Worm (Caenorhabditis elegans) whole organism, L2 larva: ENCODE data around the gene C30G12.2.

Experiments
- F13H6.1 ChIP-seq: sonication (generic microtip); optimal IDR thresholded peaks from 2 replicates; lab custom pipeline; 2016; ENCODE audit warnings: missing genetic modification characterization, missing compliant biosample characterization
- Y55F3AM.14 ChIP-seq: fragments of 200-800 bp; sonication (Bioruptor generic); optimal IDR thresholded peaks from 2 replicates; lab custom pipeline; 2018; ENCODE audit warnings: mild to moderate bottlenecking, missing genetic modification characterization, missing compliant biosample characterization
- aly-2 ChIP-seq: fragments of 150-350 bp; optimal IDR thresholded peaks from 2 replicates; lab custom pipeline; 2014; ENCODE audit warnings: missing biosample characterization, missing genetic modification characterization
- ama-1 ChIP-seq: fragments of 150-350 bp; optimal IDR thresholded peaks from 2 replicates; lab custom pipeline; 2018; ENCODE audit warnings: inconsistent platforms
- blmp-1 ChIP-seq: sonication (generic microtip); optimal IDR thresholded peaks from 2 replicates; lab custom pipeline; 2017; ENCODE audit warnings: missing genetic modification characterization, mild to moderate bottlenecking, missing compliant biosample characterization, antibody characterized with exemption, moderate library complexity; ENCODE audit not compliant: insufficient read depth
- ceh-16 ChIP-seq: fragments of 150-350 bp; optimal IDR thresholded peaks from 2 replicates; lab custom pipeline; 2014; ENCODE audit warnings: missing biosample characterization, missing genetic modification characterization
- ceh-82 ChIP-seq: fragments of 150-350 bp; optimal IDR thresholded peaks from 2 replicates; lab custom pipeline; 2014; ENCODE audit warnings: missing biosample characterization, missing genetic modification characterization
- crh-2 ChIP-seq: sonication (generic microtip); optimal IDR thresholded peaks from 2 replicates; lab custom pipeline; 2017; ENCODE audit warnings: missing biosample characterization, missing genetic modification characterization
- dmd-4 ChIP-seq: sonication (generic microtip); optimal IDR thresholded peaks from 2 replicates; lab custom pipeline; 2017; ENCODE audit warnings: missing biosample characterization, missing genetic modification characterization
- egl-27 ChIP-seq: sonication (generic microtip); optimal IDR thresholded peaks from 3 replicates; lab custom pipeline; 2017; ENCODE audit warnings: missing biosample characterization, missing genetic modification reagents, missing genetic modification characterization
- elt-1 ChIP-seq: fragments of 150-350 bp; optimal IDR thresholded peaks from 2 replicates; lab custom pipeline; 2014; ENCODE audit warnings: missing biosample characterization, missing genetic modification characterization
- elt-3 ChIP-seq: sonication (generic microtip); optimal IDR thresholded peaks from 2 replicates; lab custom pipeline; 2017; ENCODE audit warnings: missing biosample characterization, missing genetic modification characterization
- fos-1 ChIP-seq: fragments of 150-350 bp; optimal IDR thresholded peaks from 2 replicates; lab custom pipeline; 2014; ENCODE audit warnings: missing biosample characterization, missing genetic modification characterization
- gmeb-1 ChIP-seq: fragments of 150-350 bp; optimal IDR thresholded peaks from 2 replicates; lab custom pipeline; 2014; ENCODE audit warnings: missing biosample characterization, missing genetic modification characterization
- lin-11 ChIP-seq: fragments of 150-350 bp; sonication (generic microtip); optimal IDR thresholded peaks from 2 replicates; lab custom pipeline; 2014; ENCODE audit warnings: missing biosample characterization, missing genetic modification characterization, inconsistent platforms, mixed read lengths
- lin-13 ChIP-seq: fragments of 150-350 bp; optimal IDR thresholded peaks from 2 replicates; lab custom pipeline; 2014; ENCODE audit warnings: missing biosample characterization, missing genetic modification reagents, missing genetic modification characterization
- lin-39 ChIP-seq: fragments of 150-350 bp; optimal IDR thresholded peaks from 2 replicates; lab custom pipeline; 2014; ENCODE audit warnings: missing biosample characterization, missing genetic modification reagents, missing genetic modification characterization
- lsy-2 ChIP-seq, 2 experiments: fragments of 150-350 bp in 1 of 2; sonication (generic microtip) in 1 of 2; optimal IDR thresholded peaks; 2 replicates each; lab custom pipeline; 2014 to 2017; ENCODE audit warnings: missing biosample characterization in 2 of 2, missing genetic modification characterization in 2 of 2
- mab-5 ChIP-seq: fragments of 150-350 bp; optimal IDR thresholded peaks from 2 replicates; lab custom pipeline; 2014; ENCODE audit warnings: missing biosample characterization, missing genetic modification characterization
- mdl-1 ChIP-seq, 2 experiments: fragments of 150-350 bp in 1 of 2; sonication (generic microtip) in 1 of 2; optimal IDR thresholded peaks; 2 replicates each; lab custom pipeline; 2017; ENCODE audit warnings: missing biosample characterization in 2 of 2, missing genetic modification characterization in 2 of 2
- nhr-10 ChIP-seq: sonication (generic microtip); optimal IDR thresholded peaks from 2 replicates; lab custom pipeline; 2017; ENCODE audit warnings: missing biosample characterization, missing genetic modification characterization
- nhr-129 ChIP-seq: fragments of 150-350 bp; optimal IDR thresholded peaks from 2 replicates; lab custom pipeline; 2014; ENCODE audit warnings: missing biosample characterization, missing genetic modification characterization
- nhr-21 ChIP-seq: fragments of 150-350 bp; optimal IDR thresholded peaks from 2 replicates; lab custom pipeline; 2014; ENCODE audit warnings: missing biosample characterization, missing genetic modification characterization
- nhr-23 ChIP-seq: fragments of 150-350 bp; optimal IDR thresholded peaks from 2 replicates; lab custom pipeline; 2014; ENCODE audit warnings: missing biosample characterization, missing genetic modification reagents, missing genetic modification characterization
- nhr-237 ChIP-seq: fragments of 150-350 bp; optimal IDR thresholded peaks from 2 replicates; lab custom pipeline; 2014; ENCODE audit warnings: missing biosample characterization, missing genetic modification characterization
- nhr-25 ChIP-seq: fragments of 150-350 bp; sonication (generic microtip); optimal IDR thresholded peaks from 3 replicates; lab custom pipeline; 2014; ENCODE audit warnings: missing biosample characterization, missing genetic modification characterization
- nhr-6 ChIP-seq: fragments of 150-350 bp; optimal IDR thresholded peaks from 2 replicates; lab custom pipeline; 2014; ENCODE audit warnings: missing biosample characterization, missing genetic modification characterization
- nhr-77 ChIP-seq: fragments of 150-350 bp; optimal IDR thresholded peaks from 2 replicates; lab custom pipeline; 2014; ENCODE audit warnings: missing biosample characterization, missing genetic modification characterization
- peb-1 ChIP-seq: fragments of 150-350 bp; optimal IDR thresholded peaks from 2 replicates; lab custom pipeline; 2014; ENCODE audit warnings: missing biosample characterization, missing genetic modification characterization
- sem-4 ChIP-seq: fragments of 150-350 bp; optimal IDR thresholded peaks from 2 replicates; lab custom pipeline; 2014; ENCODE audit warnings: missing biosample characterization, missing genetic modification reagents, missing genetic modification characterization
- sma-3 ChIP-seq: sonication (generic microtip); optimal IDR thresholded peaks from 2 replicates; lab custom pipeline; 2016; ENCODE audit warnings: missing genetic modification reagents, missing genetic modification characterization, missing compliant biosample characterization
- sma-9 ChIP-seq, 2 experiments: fragments of 150-350 bp in 1 of 2; sonication (generic microtip) in 1 of 2; optimal IDR thresholded peaks; 2 replicates each; lab custom pipeline; 2014 to 2016; ENCODE audit warnings: missing genetic modification characterization in 2 of 2, mild to moderate bottlenecking in 1 of 2, missing biosample characterization in 1 of 2, missing compliant biosample characterization in 1 of 2, missing genetic modification reagents in 1 of 2, moderate library complexity in 1 of 2
- snpc-4 ChIP-seq: fragments of 150-350 bp; optimal IDR thresholded peaks from 2 replicates; lab custom pipeline; 2014; ENCODE audit warnings: missing biosample characterization, missing genetic modification characterization
- unc-39 ChIP-seq: fragments of 150-350 bp; optimal IDR thresholded peaks from 2 replicates; lab custom pipeline; 2014; ENCODE audit warnings: missing biosample characterization, missing genetic modification characterization
- unc-55 ChIP-seq: fragments of 150-350 bp; sonication (generic microtip); optimal IDR thresholded peaks from 3 replicates; lab custom pipeline; 2014; ENCODE audit warnings: missing biosample characterization, missing genetic modification reagents, missing genetic modification characterization
- zag-1 ChIP-seq: fragments of 150-350 bp; optimal IDR thresholded peaks from 2 replicates; lab custom pipeline; 2014; ENCODE audit warnings: missing biosample characterization, missing genetic modification characterization
- ztf-1 ChIP-seq: fragments of 200-800 bp; sonication (Bioruptor generic); conservative IDR thresholded peaks from 2 replicates; pipeline ENCODE4 v1.3.6; 2022; ENCODE audit warnings: missing genetic modification characterization, missing compliant biosample characterization
- ztf-4 ChIP-seq: fragments of 150-350 bp; optimal IDR thresholded peaks from 2 replicates; lab custom pipeline; 2014; ENCODE audit warnings: missing biosample characterization, missing genetic modification characterization

The C30G12.2 gene

ce11 chrII:7338995-7339394 lies 48.8 kb downstream of the C30G12.2 start, which contains the start of gene nhr-21:
Gene nhr-21, plus strand, starts transcription at chrII:7339229.
- TF ChIP-seq lin-13 (GFP tag; lab: Kevin White, UChicago), result no peak
- peak; percentile 49 for TF ChIP-seq ztf-4 (tag; lab: Kevin White, UChicago)
- TF ChIP-seq sem-4 (tag; lab: Kevin White, UChicago), result peak; percentile 37
- no peak for TF ChIP-seq Y55F3AM.14
- TF ChIP-seq dmd-4 (tag; lab: Kevin White, UChicago), result no peak
- TF ChIP-seq blmp-1 (tag; lab: Kevin White, UChicago), result peak; percentile 84
- no peak for TF ChIP-seq nhr-10 (tag; lab: Kevin White, UChicago)
- TF ChIP-seq nhr-6 (tag; lab: Kevin White, UChicago), result peak; percentile 70
- TF ChIP-seq sma-9 (GFP tag; optimal IDR thresholded peaks at IDR 0.05; lab: Kevin White, UChicago), result peak; percentile 88
- no peak for TF ChIP-seq sma-9 (tag; optimal IDR thresholded peaks at IDR 0.05; lab: Kevin White, UChicago)
- TF ChIP-seq sma-3 (GFP tag; lab: Kevin White, UChicago), result peak; percentile 16
- TF ChIP-seq nhr-237 (tag; lab: Kevin White, UChicago), result no peak
- TF ChIP-seq mab-5, result no peak
- TF ChIP-seq nhr-21 (tag; lab: Kevin White, UChicago), result no peak
- TF ChIP-seq unc-55 (GFP tag; lab: Kevin White, UChicago), result no peak
- no peak for TF ChIP-seq gmeb-1 (tag; lab: Kevin White, UChicago)
- TF ChIP-seq aly-2 (tag; lab: Kevin White, UChicago), result no peak
- no peak for TF ChIP-seq elt-1 (tag; lab: Kevin White, UChicago)
- no peak for TF ChIP-seq peb-1 (tag; lab: Kevin White, UChicago)
- TF ChIP-seq lsy-2 (tag; optimal IDR thresholded peaks at IDR 0.05; lab: Kevin White, UChicago), result peak in 1 of 2 experiments; percentile 56
- peak; percentile 34 for TF ChIP-seq nhr-25 (tag; lab: Kevin White, UChicago)
- TF ChIP-seq ztf-1 (GFP tag; lab: Robert Waterston, UW), result no peak
- no peak for TF ChIP-seq elt-3 (tag; lab: Kevin White, UChicago)
- TF ChIP-seq ceh-82 (tag; lab: Kevin White, UChicago), result no peak
- no peak for TF ChIP-seq nhr-23 (tag; lab: Kevin White, UChicago)
- no peak for TF ChIP-seq zag-1 (tag; lab: Kevin White, UChicago)
- no peak for TF ChIP-seq unc-39 (tag; lab: Kevin White, UChicago)
- peak in 1 of 2 experiments; percentile 16 for TF ChIP-seq mdl-1 (tag; optimal IDR thresholded peaks at IDR 0.05; lab: Kevin White, UChicago)
- TF ChIP-seq lin-11 (tag; lab: Kevin White, UChicago), result no peak
- no peak for TF ChIP-seq nhr-77
- TF ChIP-seq nhr-129 (tag; lab: Kevin White, UChicago), result peak; percentile 67
- peak; percentile 4 for TF ChIP-seq egl-27
- no peak for TF ChIP-seq ama-1 (lab: Kevin White, UChicago)
- no peak for TF ChIP-seq F13H6.1 (tag; lab: Kevin White, UChicago)
- no peak for TF ChIP-seq lin-39 (tag; lab: Kevin White, UChicago)
- peak; percentile 65 for TF ChIP-seq crh-2 (tag; lab: Kevin White, UChicago)
- no peak for TF ChIP-seq snpc-4 (tag; lab: Kevin White, UChicago)
- TF ChIP-seq, all 48 proteins: peak for 12

- TF ChIP-seq fos-1 (tag; lab: Kevin White, UChicago), result no peak
- TF ChIP-seq ceh-16, result no peak
- TF ChIP-seq ztf-1 (GFP tag; lab: Robert Waterston, UW), result no peak
- no peak for TF ChIP-seq nhr-25 (tag; lab: Kevin White, UChicago)
- TF ChIP-seq zag-1 (tag; lab: Kevin White, UChicago), result no peak
- TF ChIP-seq dmd-4 (tag; lab: Kevin White, UChicago), result no peak
Observed at ce11 chrII:7340703-7341102, 50.5 kb downstream of the C30G12.2 start.
